Worm (Caenorhabditis elegans): ENCODE data around the gene F58A4.1.

DNA sequence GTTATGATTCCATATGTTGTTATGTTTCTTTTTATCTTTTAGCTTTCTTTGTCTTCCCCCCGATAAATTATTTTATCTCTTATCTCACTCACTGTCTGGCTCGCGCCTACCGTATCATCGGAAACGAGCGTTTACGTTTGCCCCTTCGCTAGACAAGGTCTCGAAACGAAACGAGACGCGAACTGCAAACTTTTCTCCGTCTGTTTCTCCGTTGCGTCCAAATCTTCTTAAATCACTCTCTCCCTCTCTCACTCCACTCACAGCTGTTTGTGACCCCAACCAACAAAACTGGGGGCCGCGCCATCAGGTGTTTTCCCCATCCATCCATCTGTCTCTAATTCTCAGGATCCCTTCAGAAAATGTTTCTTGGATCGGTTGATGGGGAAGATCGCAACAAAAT is 21.9 kb downstream of the F58A4.1 start:
- TF ChIP-seq lin-35 (GFP tag; optimal IDR thresholded peaks at IDR 0.05), result no peak
- TF ChIP-seq ets-4 (GFP tag; optimal IDR thresholded peaks at IDR 0.05), result no peak
- TF ChIP-seq F49E8.2 (tag; optimal IDR thresholded peaks at IDR 0.05; ENCODE audit: insufficient read depth), result no peak

Measured in whole organism, young adult.